Worm (Caenorhabditis elegans) whole organism, L2 larva: Measurements from ENCODE around the gene C45B11.9.

Source experiments
- C34F6.9 ChIP-seq: fragments of 150-350 bp; optimal IDR thresholded peaks from 2 replicates; lab custom pipeline; 2014; ENCODE audit warnings: missing biosample characterization, missing genetic modification characterization
- Y55F3AM.14 ChIP-seq: fragments of 200-800 bp; sonication (Bioruptor generic); optimal IDR thresholded peaks from 2 replicates; lab custom pipeline; 2018; ENCODE audit warnings: mild to moderate bottlenecking, missing genetic modification characterization, missing compliant biosample characterization
- aly-2 ChIP-seq: fragments of 150-350 bp; optimal IDR thresholded peaks from 2 replicates; lab custom pipeline; 2014; ENCODE audit warnings: missing biosample characterization, missing genetic modification characterization
- blmp-1 ChIP-seq: sonication (generic microtip); optimal IDR thresholded peaks from 2 replicates; lab custom pipeline; 2017; ENCODE audit warnings: missing genetic modification characterization, mild to moderate bottlenecking, missing compliant biosample characterization, antibody characterized with exemption, moderate library complexity; ENCODE audit not compliant: insufficient read depth
- ceh-82 ChIP-seq: fragments of 150-350 bp; optimal IDR thresholded peaks from 2 replicates; lab custom pipeline; 2014; ENCODE audit warnings: missing biosample characterization, missing genetic modification characterization
- crh-2 ChIP-seq: sonication (generic microtip); optimal IDR thresholded peaks from 2 replicates; lab custom pipeline; 2017; ENCODE audit warnings: missing biosample characterization, missing genetic modification characterization
- elt-1 ChIP-seq: fragments of 150-350 bp; optimal IDR thresholded peaks from 2 replicates; lab custom pipeline; 2014; ENCODE audit warnings: missing biosample characterization, missing genetic modification characterization
- elt-3 ChIP-seq: sonication (generic microtip); optimal IDR thresholded peaks from 2 replicates; lab custom pipeline; 2017; ENCODE audit warnings: missing biosample characterization, missing genetic modification characterization
- fos-1 ChIP-seq: fragments of 150-350 bp; optimal IDR thresholded peaks from 2 replicates; lab custom pipeline; 2014; ENCODE audit warnings: missing biosample characterization, missing genetic modification characterization
- lin-11 ChIP-seq: fragments of 150-350 bp; sonication (generic microtip); optimal IDR thresholded peaks from 2 replicates; lab custom pipeline; 2014; ENCODE audit warnings: missing biosample characterization, missing genetic modification characterization, inconsistent platforms, mixed read lengths
- lin-13 ChIP-seq: fragments of 150-350 bp; optimal IDR thresholded peaks from 2 replicates; lab custom pipeline; 2014; ENCODE audit warnings: missing biosample characterization, missing genetic modification reagents, missing genetic modification characterization
- mbf-1 ChIP-seq: sonication (generic microtip); optimal IDR thresholded peaks from 2 replicates; lab custom pipeline; 2017; ENCODE audit warnings: missing biosample characterization, missing genetic modification characterization
- mdl-1 ChIP-seq, 2 experiments: fragments of 150-350 bp in 1 of 2; sonication (generic microtip) in 1 of 2; optimal IDR thresholded peaks; 2 replicates each; lab custom pipeline; 2017; ENCODE audit warnings: missing biosample characterization in 2 of 2, missing genetic modification characterization in 2 of 2
- nhr-10 ChIP-seq: sonication (generic microtip); optimal IDR thresholded peaks from 2 replicates; lab custom pipeline; 2017; ENCODE audit warnings: missing biosample characterization, missing genetic modification characterization
- nhr-11 ChIP-seq: fragments of 150-350 bp; optimal IDR thresholded peaks from 2 replicates; lab custom pipeline; 2014; ENCODE audit warnings: missing biosample characterization, missing genetic modification characterization
- nhr-129 ChIP-seq: fragments of 150-350 bp; optimal IDR thresholded peaks from 2 replicates; lab custom pipeline; 2014; ENCODE audit warnings: missing biosample characterization, missing genetic modification characterization
- nhr-23 ChIP-seq: fragments of 150-350 bp; optimal IDR thresholded peaks from 2 replicates; lab custom pipeline; 2014; ENCODE audit warnings: missing biosample characterization, missing genetic modification reagents, missing genetic modification characterization
- nhr-237 ChIP-seq: fragments of 150-350 bp; optimal IDR thresholded peaks from 2 replicates; lab custom pipeline; 2014; ENCODE audit warnings: missing biosample characterization, missing genetic modification characterization
- nhr-25 ChIP-seq: fragments of 150-350 bp; sonication (generic microtip); optimal IDR thresholded peaks from 3 replicates; lab custom pipeline; 2014; ENCODE audit warnings: missing biosample characterization, missing genetic modification characterization
- nhr-6 ChIP-seq: fragments of 150-350 bp; optimal IDR thresholded peaks from 2 replicates; lab custom pipeline; 2014; ENCODE audit warnings: missing biosample characterization, missing genetic modification characterization
- peb-1 ChIP-seq: fragments of 150-350 bp; optimal IDR thresholded peaks from 2 replicates; lab custom pipeline; 2014; ENCODE audit warnings: missing biosample characterization, missing genetic modification characterization
- sem-4 ChIP-seq: fragments of 150-350 bp; optimal IDR thresholded peaks from 2 replicates; lab custom pipeline; 2014; ENCODE audit warnings: missing biosample characterization, missing genetic modification reagents, missing genetic modification characterization
- skn-1 ChIP-seq: sonication (generic microtip); optimal IDR thresholded peaks from 2 replicates; lab custom pipeline; 2017; ENCODE audit warnings: missing biosample characterization, missing genetic modification characterization
- sma-9 ChIP-seq, 2 experiments: fragments of 150-350 bp in 1 of 2; sonication (generic microtip) in 1 of 2; optimal IDR thresholded peaks; 2 replicates each; lab custom pipeline; 2014 to 2016; ENCODE audit warnings: missing genetic modification characterization in 2 of 2, mild to moderate bottlenecking in 1 of 2, missing biosample characterization in 1 of 2, missing compliant biosample characterization in 1 of 2, missing genetic modification reagents in 1 of 2, moderate library complexity in 1 of 2
- snpc-4 ChIP-seq: fragments of 150-350 bp; optimal IDR thresholded peaks from 2 replicates; lab custom pipeline; 2014; ENCODE audit warnings: missing biosample characterization, missing genetic modification characterization
- unc-39 ChIP-seq: fragments of 150-350 bp; optimal IDR thresholded peaks from 2 replicates; lab custom pipeline; 2014; ENCODE audit warnings: missing biosample characterization, missing genetic modification characterization
- unc-55 ChIP-seq: fragments of 150-350 bp; sonication (generic microtip); optimal IDR thresholded peaks from 3 replicates; lab custom pipeline; 2014; ENCODE audit warnings: missing biosample characterization, missing genetic modification reagents, missing genetic modification characterization
- unc-62 ChIP-seq: fragments of 150-350 bp; optimal IDR thresholded peaks from 2 replicates; lab custom pipeline; 2014; ENCODE audit warnings: missing biosample characterization, missing genetic modification reagents, missing genetic modification characterization
- ztf-1 ChIP-seq: fragments of 200-800 bp; sonication (Bioruptor generic); conservative IDR thresholded peaks from 2 replicates; pipeline ENCODE4 v1.3.6; 2022; ENCODE audit warnings: missing genetic modification characterization, missing compliant biosample characterization
- ztf-11 ChIP-seq: sonication (generic microtip); optimal IDR thresholded peaks from 2 replicates; lab custom pipeline; 2017; ENCODE audit warnings: missing biosample characterization, missing genetic modification characterization
- ztf-4 ChIP-seq: fragments of 150-350 bp; optimal IDR thresholded peaks from 2 replicates; lab custom pipeline; 2014; ENCODE audit warnings: missing biosample characterization, missing genetic modification characterization

Gene C45B11.9

ce11 chrV:11042538-11042937 lies 2.4 kb downstream of the C45B11.9 start, which contains the start of gene C45B11.2:
TSS of gene C45B11.2 (plus strand) at chrV:11042710.
- peak; percentile 37 for TF ChIP-seq fos-1 (tag; lab: Kevin White, UChicago)
- no peak for TF ChIP-seq lin-11
- peak; percentile 52 for TF ChIP-seq nhr-129 (tag; lab: Kevin White, UChicago)

- no peak for TF ChIP-seq fos-1 (tag; lab: Kevin White, UChicago)
- TF ChIP-seq elt-1 (tag; lab: Kevin White, UChicago) = no peak
- TF ChIP-seq nhr-25 (tag; lab: Kevin White, UChicago) = no peak
- no peak for TF ChIP-seq sma-9 (GFP tag; optimal IDR thresholded peaks at IDR 0.05; lab: Kevin White, UChicago)
- no peak for TF ChIP-seq sma-9 (tag; optimal IDR thresholded peaks at IDR 0.05; lab: Kevin White, UChicago)
- TF ChIP-seq crh-2 (tag; lab: Kevin White, UChicago) = no peak
- TF ChIP-seq peb-1 = no peak
- no peak for TF ChIP-seq nhr-23 (tag; lab: Kevin White, UChicago)
- no peak for TF ChIP-seq sem-4
- no peak for TF ChIP-seq aly-2 (tag; lab: Kevin White, UChicago)
- no peak for TF ChIP-seq ceh-82 (tag; lab: Kevin White, UChicago)
- TF ChIP-seq unc-62 (GFP tag; lab: Kevin White, UChicago) = no peak
- TF ChIP-seq unc-39 = no peak
- TF ChIP-seq C34F6.9 (tag; lab: Kevin White, UChicago) = no peak
- no peak for TF ChIP-seq ztf-1 (GFP tag; lab: Robert Waterston, UW)
Observed at ce11 chrV:11043767-11044166, 3.6 kb downstream of the C45B11.9 start, which contains the start of gene C45B11.6. TSS of gene C45B11.6 (plus strand) at chrV:11044067.

DNA sequence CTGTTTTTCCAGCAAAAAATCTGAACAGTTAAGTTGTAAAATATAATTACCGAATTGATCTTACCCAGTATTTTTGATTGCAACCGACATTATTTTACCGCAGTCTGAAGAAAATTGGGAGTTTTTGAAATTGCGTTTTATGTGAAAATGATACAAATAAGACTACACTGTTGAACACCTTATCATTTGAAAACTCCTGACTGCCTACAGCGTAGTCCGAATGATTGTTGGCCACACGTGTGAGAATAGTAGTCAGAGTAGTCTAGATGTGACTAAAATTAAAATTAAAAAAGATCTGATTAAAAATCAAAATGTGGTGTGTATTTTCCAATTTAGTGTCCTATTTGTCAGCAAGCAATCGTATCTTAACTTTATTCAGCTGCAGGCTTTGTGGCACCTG lies 6.6 kb downstream of the C45B11.9 start, which contains the start of gene dhs-18:
TSS of gene dhs-18 (minus strand) at position 104 of the 400 bp plus-strand sequence.
- TF ChIP-seq crh-2 (tag; lab: Kevin White, UChicago) (peak; percentile 26), nhr-11 (tag; lab: Kevin White, UChicago) (no peak), nhr-237 (no peak), ztf-4 (tag; lab: Kevin White, UChicago) (no peak), lin-11 (no peak), sma-9 (GFP tag; optimal IDR thresholded peaks at IDR 0.05; lab: Kevin White, UChicago) (peak; percentile 30), sma-9 (tag; optimal IDR thresholded peaks at IDR 0.05; lab: Kevin White, UChicago) (no peak), nhr-129 (tag; lab: Kevin White, UChicago) (no peak), peb-1 (no peak), sem-4 (no peak)

- TF ChIP-seq elt-3 (tag; lab: Kevin White, UChicago) = no peak
- TF ChIP-seq crh-2 (tag; lab: Kevin White, UChicago) = no peak
- TF ChIP-seq unc-55 (GFP tag; lab: Kevin White, UChicago) = no peak
- TF ChIP-seq lin-13 (GFP tag; lab: Kevin White, UChicago) = no peak
- TF ChIP-seq nhr-10 (tag; lab: Kevin White, UChicago) = no peak
- no peak for TF ChIP-seq blmp-1 (tag; lab: Kevin White, UChicago)
- no peak for TF ChIP-seq ztf-11 (tag; lab: Kevin White, UChicago)
- TF ChIP-seq nhr-129 (tag; lab: Kevin White, UChicago) = no peak
- no peak for TF ChIP-seq nhr-23 (tag; lab: Kevin White, UChicago)
- no peak for TF ChIP-seq unc-39
- TF ChIP-seq snpc-4 (tag; lab: Kevin White, UChicago) = no peak
Observed at ce11 chrV:11048678-11049077, 8.6 kb downstream of the C45B11.9 start, which contains the start of gene srh-74. TSS of gene srh-74 (minus strand) at chrV:11048778.

ce11 chrV:11051921-11052320 lies 11.8 kb downstream of the C45B11.9 start, which contains the start of gene T04C12.33:
TSS of gene T04C12.33 (plus strand) at chrV:11052221.
- no peak for TF ChIP-seq mdl-1 (tag; optimal IDR thresholded peaks at IDR 0.05; lab: Kevin White, UChicago)
- TF ChIP-seq, all 48 proteins: peak for 0

DNA sequence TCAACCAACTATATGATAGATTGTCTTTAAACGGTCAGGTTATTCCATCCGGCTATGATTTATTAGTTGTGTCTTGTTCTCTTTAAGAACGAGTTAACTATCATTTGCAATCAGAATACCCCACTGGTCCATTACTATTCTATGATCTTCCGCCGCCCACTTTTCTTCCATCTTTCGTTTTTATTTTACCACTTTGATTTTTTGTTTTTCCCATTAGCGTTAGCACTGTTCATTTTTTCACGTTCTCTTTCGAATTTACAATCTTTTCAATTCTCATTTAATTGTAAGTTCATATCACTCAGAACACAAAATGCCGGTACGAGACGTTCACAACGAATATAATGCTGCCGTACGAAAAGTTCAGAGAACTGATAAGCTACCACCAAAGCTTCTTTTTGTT lies 13.7 kb downstream of the C45B11.9 start, which contains the start of gene T04C12.7:
TSS of gene T04C12.7 (plus strand) at position 301 of the 400 bp plus-strand sequence.
- TF ChIP-seq unc-62 (GFP tag; lab: Kevin White, UChicago) = no peak

ce11 chrV:11056484-11056883 lies 16.4 kb downstream of the C45B11.9 start:
- no peak for TF ChIP-seq Y55F3AM.14 (GFP tag; lab: Kevin White, UChicago)
- TF ChIP-seq snpc-4 (tag; lab: Kevin White, UChicago) = no peak
- no peak for TF ChIP-seq nhr-6 (tag; lab: Kevin White, UChicago)
- no peak for TF ChIP-seq mbf-1 (tag; lab: Kevin White, UChicago)
- TF ChIP-seq skn-1 (tag; lab: Kevin White, UChicago) = no peak
- no peak for TF ChIP-seq nhr-129 (tag; lab: Kevin White, UChicago)
